Worm (Caenorhabditis elegans) whole organism, midembryonic: ENCODE data around the gene C36C5.15.

ENCODE experiments used
- T22C8.4 ChIP-seq: fragments of 200-800 bp; sonication (Bioruptor generic); IDR thresholded peaks from 2 replicates; pipeline ENCODE4 v1.3.6; 2022; ENCODE audit warnings: missing genetic modification characterization, missing compliant biosample characterization
- flt-1 ChIP-seq: fragments of 200-800 bp; sonication (Bioruptor generic); IDR thresholded peaks from 2 replicates; pipeline ENCODE4 v1.3.6; 2022; ENCODE audit warnings: missing genetic modification characterization, missing compliant biosample characterization
- klf-2 ChIP-seq: fragments of 200-800 bp; sonication (Bioruptor generic); conservative IDR thresholded peaks from 2 replicates; pipeline ENCODE4 v1.3.6; 2022; ENCODE audit warnings: missing genetic modification reagents, missing genetic modification characterization, missing compliant biosample characterization
- ref-1 ChIP-seq: fragments of 200-800 bp; sonication (Bioruptor generic); conservative IDR thresholded peaks from 2 replicates; pipeline ENCODE4 v1.3.6; 2022; ENCODE audit warnings: missing genetic modification reagents, missing genetic modification characterization, missing compliant biosample characterization
- tab-1 ChIP-seq: fragments of 200-800 bp; sonication (Bioruptor generic); IDR thresholded peaks from 2 replicates; pipeline ENCODE4 v1.3.6; 2022; ENCODE audit warnings: missing genetic modification characterization, missing compliant biosample characterization
- ztf-23 ChIP-seq: fragments of 200-800 bp; sonication (Bioruptor generic); IDR thresholded peaks from 2 replicates; pipeline ENCODE4 v1.3.6; 2022; ENCODE audit warnings: missing genetic modification reagents, missing genetic modification characterization, missing compliant biosample characterization

- TF ChIP-seq klf-2 (GFP tag; lab: Robert Waterston, UW), result no peak
- no peak for TF ChIP-seq ztf-23
- TF ChIP-seq ref-1, result no peak
- no peak for TF ChIP-seq flt-1 (GFP tag; lab: Robert Waterston, UW)
- TF ChIP-seq tab-1 (GFP tag; lab: Robert Waterston, UW), result no peak
- TF ChIP-seq T22C8.4 (GFP tag; lab: Robert Waterston, UW), result no peak
Measured at ce11 chrV:3165438-3165837, 3.1 kb downstream of the C36C5.15 start, which contains the start of gene C36C5.14.
